Worm (Caenorhabditis elegans): ENCODE measurements around the gene tni-1.

The tni-1 gene

ce11 chrX:11365995-11366394 is 11.3 kb downstream of the tni-1 start:
- TF ChIP-seq F13H6.1 (tag; optimal IDR thresholded peaks at IDR 0.05) (no peak), nhr-77 (tag; optimal IDR thresholded peaks at IDR 0.05) (no peak), unc-62 (GFP tag; optimal IDR thresholded peaks at IDR 0.05) (no peak), R02D3.7 (tag; optimal IDR thresholded peaks at IDR 0.05) (no peak), nhr-11 (tag; optimal IDR thresholded peaks at IDR 0.05) (no peak), lin-13 (GFP tag; optimal IDR thresholded peaks at IDR 0.05) (no peak), egl-27 (tag; optimal IDR thresholded peaks at IDR 0.05) (no peak), ama-1 (optimal IDR thresholded peaks at IDR 0.05) (no peak), nhr-12 (tag; optimal IDR thresholded peaks at IDR 0.05) (no peak), ZK546.5 (tag; optimal IDR thresholded peaks at IDR 0.05) (no peak), sma-3 (GFP tag; optimal IDR thresholded peaks at IDR 0.05) (no peak), mab-5 (tag; optimal IDR thresholded peaks at IDR 0.05) (no peak), blmp-1 (tag; optimal IDR thresholded peaks at IDR 0.05; ENCODE audit: insufficient read depth) (no peak), alr-1 (tag; optimal IDR thresholded peaks at IDR 0.05) (no peak), elt-1 (tag; optimal IDR thresholded peaks at IDR 0.05) (no peak), crh-2 (tag; optimal IDR thresholded peaks at IDR 0.05) (no peak)

ce11 chrX:11364914-11365313 is 12.4 kb downstream of the tni-1 start:
- no peak for TF ChIP-seq snpc-4 (tag; optimal IDR thresholded peaks at IDR 0.05)
- TF ChIP-seq sma-3 (GFP tag; optimal IDR thresholded peaks at IDR 0.05): no peak
- TF ChIP-seq Y55F3AM.14 (GFP tag; optimal IDR thresholded peaks at IDR 0.05): no peak
- no peak for TF ChIP-seq nhr-6 (tag; optimal IDR thresholded peaks at IDR 0.05)
- TF ChIP-seq fos-1 (tag; optimal IDR thresholded peaks at IDR 0.05): no peak
- TF ChIP-seq alr-1 (tag; optimal IDR thresholded peaks at IDR 0.05): no peak
- no peak for TF ChIP-seq peb-1 (tag; optimal IDR thresholded peaks at IDR 0.05)
- no peak for TF ChIP-seq unc-62 (GFP tag; optimal IDR thresholded peaks at IDR 0.05)
- TF ChIP-seq nhr-21 (tag; optimal IDR thresholded peaks at IDR 0.05): no peak
- TF ChIP-seq ztf-11 (tag; optimal IDR thresholded peaks at IDR 0.05): no peak
- no peak for TF ChIP-seq egl-27 (tag; optimal IDR thresholded peaks at IDR 0.05)

- TF ChIP-seq R02D3.7 (tag; optimal IDR thresholded peaks at IDR 0.05): no peak
- no peak for TF ChIP-seq nhr-21 (tag; optimal IDR thresholded peaks at IDR 0.05)
- no peak for TF ChIP-seq unc-39 (tag; optimal IDR thresholded peaks at IDR 0.05)
- no peak for TF ChIP-seq dmd-4 (tag; optimal IDR thresholded peaks at IDR 0.05)
- no peak for TF ChIP-seq blmp-1 (tag; optimal IDR thresholded peaks at IDR 0.05; ENCODE audit: insufficient read depth)
Observed at ce11 chrX:11357516-11357915, 19.8 kb downstream of the tni-1 start, which contains the start of gene pgp-4. TSS of gene pgp-4 (plus strand) at chrX:11357816.

- TF ChIP-seq crh-2 (tag; optimal IDR thresholded peaks at IDR 0.05): no peak
- TF ChIP-seq nhr-12 (tag; optimal IDR thresholded peaks at IDR 0.05): no peak
- no peak for TF ChIP-seq nhr-129 (tag; optimal IDR thresholded peaks at IDR 0.05)
- no peak for TF ChIP-seq elt-1 (tag; optimal IDR thresholded peaks at IDR 0.05)
- TF ChIP-seq egl-27 (tag; optimal IDR thresholded peaks at IDR 0.05): no peak
- no peak for TF ChIP-seq nhr-25 (tag; optimal IDR thresholded peaks at IDR 0.05)
- TF ChIP-seq nhr-23 (tag; optimal IDR thresholded peaks at IDR 0.05): no peak
- TF ChIP-seq C34F6.9 (tag; optimal IDR thresholded peaks at IDR 0.05): no peak
- no peak for TF ChIP-seq nhr-11 (tag; optimal IDR thresholded peaks at IDR 0.05)
- TF ChIP-seq ama-1 (optimal IDR thresholded peaks at IDR 0.05): no peak
- TF ChIP-seq sma-9 (GFP tag; optimal IDR thresholded peaks at IDR 0.05): no peak
- no peak for TF ChIP-seq sma-9 (tag; optimal IDR thresholded peaks at IDR 0.05)
- no peak for TF ChIP-seq lin-13 (GFP tag; optimal IDR thresholded peaks at IDR 0.05)
- TF ChIP-seq ztf-1 (GFP tag; conservative IDR thresholded peaks at IDR 0.05): no peak
- TF ChIP-seq ceh-82 (tag; optimal IDR thresholded peaks at IDR 0.05): no peak
- TF ChIP-seq nhr-21 (tag; optimal IDR thresholded peaks at IDR 0.05): no peak
- no peak for TF ChIP-seq ceh-16 (tag; optimal IDR thresholded peaks at IDR 0.05)
Observed at ce11 chrX:11355856-11356255, 21.4 kb downstream of the tni-1 start.

- TF ChIP-seq ama-1 (optimal IDR thresholded peaks at IDR 0.05) (no peak), nhr-11 (tag; optimal IDR thresholded peaks at IDR 0.05) (no peak), gmeb-1 (tag; optimal IDR thresholded peaks at IDR 0.05) (no peak), elt-1 (tag; optimal IDR thresholded peaks at IDR 0.05) (no peak), nhr-21 (tag; optimal IDR thresholded peaks at IDR 0.05) (no peak), elt-3 (tag; optimal IDR thresholded peaks at IDR 0.05) (no peak), unc-62 (GFP tag; optimal IDR thresholded peaks at IDR 0.05) (no peak)
Observed at ce11 chrX:11351856-11352255, 25.4 kb downstream of the tni-1 start, which contains the start of gene pgp-3. TSS of gene pgp-3 (plus strand) at chrX:11352156.
